Fruit fly (Drosophila melanogaster): ENCODE data around the gene CG12170.

DNA sequence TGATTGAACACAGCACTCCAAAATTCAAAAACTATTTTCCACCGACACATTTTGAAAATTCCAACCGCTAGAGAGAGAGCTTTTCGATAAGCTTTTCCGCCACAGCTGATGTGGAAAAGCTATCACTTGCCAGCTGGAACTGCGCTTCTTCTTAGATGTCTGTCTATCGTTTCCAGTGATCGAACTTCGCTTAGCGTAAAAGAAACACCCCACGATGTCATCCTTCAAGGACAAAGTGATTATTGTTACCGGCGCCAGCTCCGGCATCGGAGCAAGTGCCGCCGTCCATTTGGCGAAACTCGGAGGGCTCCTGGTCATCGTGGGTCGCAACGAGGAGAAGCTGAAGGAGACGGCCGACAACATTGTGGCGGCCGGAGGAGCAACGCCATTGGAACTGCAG is 4.9 kb upstream of the CG12170 start, which contains the start of gene CG31549:
- TF ChIP-seq CG4496 (GFP tag; IDR thresholded peaks at IDR 0.05): no peak
- TF ChIP-seq D1 (tag; optimal IDR thresholded peaks at IDR 0.05): no peak
- TF ChIP-seq CG34367 (tag; optimal IDR thresholded peaks at IDR 0.05): no peak
- TF ChIP-seq CG14655 (GFP tag; optimal IDR thresholded peaks at IDR 0.05): no peak
- no peak for TF ChIP-seq Pif1A (GFP tag; optimal IDR thresholded peaks at IDR 0.05)
- TF ChIP-seq EcR (GFP tag; optimal IDR thresholded peaks at IDR 0.05): no peak
- TF ChIP-seq Pif1B (GFP tag; optimal IDR thresholded peaks at IDR 0.05): no peak
- TF ChIP-seq CG12605 (GFP tag; IDR thresholded peaks at IDR 0.05): no peak
- TF ChIP-seq CG8301 (tag; optimal IDR thresholded peaks at IDR 0.05): no peak
- no peak for TF ChIP-seq CG15710 (tag; optimal IDR thresholded peaks at IDR 0.05)

Measured in whole organism, pupa.